Fruit fly (Drosophila melanogaster) whole organism: ENCODE data around the gene CG3342.

Experiments
- CG8478 ChIP-seq: fragments of >200 bp; optimal IDR thresholded peaks from 2 replicates; lab custom pipeline; 2018; ENCODE audit warnings: inconsistent platforms
- psq ChIP-seq: fragments of >200 bp; optimal IDR thresholded peaks from 2 replicates; lab custom pipeline; 2017

DNA sequence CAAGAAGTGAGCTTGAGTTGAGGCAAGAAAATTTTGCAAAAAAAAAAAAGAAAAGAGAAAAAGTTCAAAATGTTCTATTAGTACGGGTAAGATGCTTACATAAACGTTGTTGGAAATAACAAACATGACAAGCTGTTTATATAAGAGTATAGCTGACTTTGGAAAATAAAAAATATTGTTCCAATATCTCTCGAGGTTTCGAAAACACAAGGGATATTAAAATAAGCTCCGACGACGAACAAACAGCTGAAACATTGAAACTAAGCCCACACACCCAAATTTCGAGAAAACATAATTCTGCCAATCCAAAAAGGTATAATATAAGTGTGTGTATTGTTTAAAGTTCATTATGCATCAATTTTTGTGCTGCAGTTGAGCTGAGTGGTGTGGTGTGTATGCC lies 46.1 kb upstream of the CG3342 start:
- TF ChIP-seq CG8478 (lab: Kevin White, UChicago) (no peak), psq (lab: Kevin White, UChicago) (no peak)
